Fruit fly (Drosophila melanogaster): ENCODE results near the gene Cph.

The Cph gene

dm6 chrX:7100689-7101088, 36.8 kb upstream of the Cph start:
- TF ChIP-seq CG6163 (GFP tag; IDR thresholded peaks at IDR 0.05) (0 out of 3 replicates have a peak, but pooled peaks have one; percentile 15), svp (GFP tag) (peak; percentile 48), CG8119 (GFP tag; IDR thresholded peaks at IDR 0.05) (peak; percentile 17; the same call in 1 of the 3 replicates), CG11762 (GFP tag; optimal IDR thresholded peaks at IDR 0.05; ENCODE audit: insufficient read depth) (no peak), CG6276 (GFP tag; optimal IDR thresholded peaks at IDR 0.05) (peak; percentile 16), CG6808 (GFP tag; optimal IDR thresholded peaks at IDR 0.05) (peak; percentile 59), Ets96B (tag; optimal IDR thresholded peaks at IDR 0.05) (no peak), Eip75B (GFP tag; optimal IDR thresholded peaks at IDR 0.05) (no peak), cyc (GFP tag; optimal IDR thresholded peaks at IDR 0.05) (no peak), Eip78C (GFP tag) (peak; percentile 55), Eip93F (GFP tag; optimal IDR thresholded peaks at IDR 0.05) (no peak), fkh (GFP tag; optimal IDR thresholded peaks at IDR 0.05) (no peak), ss (GFP tag; optimal IDR thresholded peaks at IDR 0.05) (peak; percentile 78 to 84), eg (GFP tag; IDR thresholded peaks at IDR 0.05) (no peak)

- TF ChIP-seq CG7368 (GFP tag; optimal IDR thresholded peaks at IDR 0.05) (peak; percentile 65), topi (GFP tag; optimal IDR thresholded peaks at IDR 0.05) (peak; percentile 79), lz (GFP tag; optimal IDR thresholded peaks at IDR 0.05) (peak; percentile 81), achi (GFP tag; optimal IDR thresholded peaks at IDR 0.05) (peak; percentile 87), cyc (GFP tag; optimal IDR thresholded peaks at IDR 0.05) (peak; percentile 60), CG9139 (GFP tag; optimal IDR thresholded peaks at IDR 0.05) (peak; percentile 52), fd59A (GFP tag; optimal IDR thresholded peaks at IDR 0.05) (peak; percentile 92), CG11294 (GFP tag; IDR thresholded peaks at IDR 0.05) (peak; percentile 77; the same call in 1 of the 2 replicates), Met (GFP tag; optimal IDR thresholded peaks at IDR 0.05) (peak; percentile 78), Ets21C (GFP tag; optimal IDR thresholded peaks at IDR 0.05) (peak; percentile 79), Sox15 (GFP tag; optimal IDR thresholded peaks at IDR 0.05) (peak; percentile 83), CG6808 (GFP tag; optimal IDR thresholded peaks at IDR 0.05) (peak; percentile 85), CG34406 (GFP tag; optimal IDR thresholded peaks at IDR 0.05) (peak; percentile 88), OdsH (GFP tag; optimal IDR thresholded peaks at IDR 0.05) (peak; percentile 92), Hr38 (GFP tag; optimal IDR thresholded peaks at IDR 0.05) (no peak), pdm3 (GFP tag; optimal IDR thresholded peaks at IDR 0.05) (peak; percentile 91), vri (GFP tag; optimal IDR thresholded peaks at IDR 0.05) (peak; percentile 50), Sox14 (GFP tag; optimal IDR thresholded peaks at IDR 0.05) (peak; percentile 90), acj6 (GFP tag; optimal IDR thresholded peaks at IDR 0.05) (peak; percentile 90), CG11762 (GFP tag; optimal IDR thresholded peaks at IDR 0.05; ENCODE audit: insufficient read depth) (peak; percentile 64), CG6854 (GFP tag; optimal IDR thresholded peaks at IDR 0.05) (peak; percentile 19), net (GFP tag; optimal IDR thresholded peaks at IDR 0.05) (peak; percentile 88), CG32006 (GFP tag; optimal IDR thresholded peaks at IDR 0.05) (peak; percentile 94), Ets96B (tag; optimal IDR thresholded peaks at IDR 0.05) (peak; percentile 83), CG8119 (GFP tag; IDR thresholded peaks at IDR 0.05) (peak; percentile 93), Eip75B (GFP tag; optimal IDR thresholded peaks at IDR 0.05) (peak; percentile 78), CG1621 (tag; optimal IDR thresholded peaks at IDR 0.05) (peak; percentile 82), Hr4 (GFP tag; optimal IDR thresholded peaks at IDR 0.05) (peak; percentile 79), dsx (GFP tag; optimal IDR thresholded peaks at IDR 0.05; ENCODE audit: poor library complexity, severe bottlenecking) (peak; percentile 90), Hr39 (GFP tag; optimal IDR thresholded peaks at IDR 0.05) (peak; percentile 89), eg (GFP tag; IDR thresholded peaks at IDR 0.05) (peak; percentile 81), CG10631 (GFP tag; optimal IDR thresholded peaks at IDR 0.05) (peak; percentile 90), Lpt (GFP tag; optimal IDR thresholded peaks at IDR 0.05) (peak; percentile 91), Smox (GFP tag; optimal IDR thresholded peaks at IDR 0.05) (peak; percentile 87), spab (GFP tag; optimal IDR thresholded peaks at IDR 0.05) (peak; percentile 76), CG6792 (GFP tag; optimal IDR thresholded peaks at IDR 0.05) (peak; percentile 89), CG6276 (GFP tag; optimal IDR thresholded peaks at IDR 0.05) (peak; percentile 80), salr (GFP tag; optimal IDR thresholded peaks at IDR 0.05) (peak; percentile 80 to 88), CG3032 (tag; optimal IDR thresholded peaks at IDR 0.05) (peak; percentile 85), fkh (GFP tag; optimal IDR thresholded peaks at IDR 0.05) (no peak), fd85E (GFP tag; optimal IDR thresholded peaks at IDR 0.05) (no peak), ss (GFP tag; optimal IDR thresholded peaks at IDR 0.05) (peak; percentile 87 to 91), CG8319 (GFP tag; optimal IDR thresholded peaks at IDR 0.05) (peak; percentile 51)
Observed at dm6 chrX:7101302-7102012, 36.1 kb upstream of the Cph start.
